Worm (Caenorhabditis elegans) whole organism, young adult: ENCODE measurements around the gene F23G4.1.

ENCODE experiments used
- B0336.3 ChIP-seq: fragments of 200-800 bp; sonication (Bioruptor generic); IDR thresholded peaks from 2 replicates; pipeline ENCODE4 v1.3.6; 2022; ENCODE audit warnings: missing genetic modification characterization, missing compliant biosample characterization
- C06A6.2 ChIP-seq: fragments of 200-800 bp; sonication (Bioruptor generic); conservative IDR thresholded peaks from 2 replicates; pipeline ENCODE4 v1.3.6; 2022; ENCODE audit warnings: missing genetic modification characterization, missing compliant biosample characterization
- F10E7.11 ChIP-seq: sonication (generic microtip); optimal IDR thresholded peaks from 2 replicates; lab custom pipeline; 2017; ENCODE audit warnings: mild to moderate bottlenecking, missing genetic modification characterization, moderate library complexity, missing compliant biosample characterization
- F23B12.7 ChIP-seq: sonication (generic microtip); optimal IDR thresholded peaks from 2 replicates; lab custom pipeline; 2017; ENCODE audit warnings: missing genetic modification characterization, mild to moderate bottlenecking, missing compliant biosample characterization, antibody characterized with exemption, moderate library complexity; ENCODE audit not compliant: insufficient read depth
- F33H1.4 ChIP-seq: fragments of 200-800 bp; sonication (Bioruptor generic); IDR thresholded peaks from 2 replicates; pipeline ENCODE4 v1.3.6; 2022; ENCODE audit warnings: missing genetic modification reagents, missing genetic modification characterization, missing compliant biosample characterization
- F37B4.10 ChIP-seq: fragments of 200-800 bp; sonication (Bioruptor generic); IDR thresholded peaks from 2 replicates; pipeline ENCODE4 v1.3.6; 2022; ENCODE audit warnings: missing genetic modification characterization, missing compliant biosample characterization
- F52B5.7 ChIP-seq: sonication (generic microtip); optimal IDR thresholded peaks from 2 replicates; lab custom pipeline; 2016; ENCODE audit warnings: mild to moderate bottlenecking, missing genetic modification characterization, missing compliant biosample characterization
- F57A8.1 ChIP-seq: fragments of 200-800 bp; sonication (Bioruptor generic); optimal IDR thresholded peaks from 2 replicates; lab custom pipeline; 2018; ENCODE audit warnings: mild to moderate bottlenecking, missing genetic modification characterization, moderate library complexity, missing compliant biosample characterization
- F57C9.4 ChIP-seq: sonication (generic microtip); optimal IDR thresholded peaks from 2 replicates; lab custom pipeline; 2017; ENCODE audit warnings: mild to moderate bottlenecking, missing genetic modification characterization, missing compliant biosample characterization
- T07F8.4 ChIP-seq: sonication (generic microtip); optimal IDR thresholded peaks from 2 replicates; lab custom pipeline; 2016; ENCODE audit warnings: mild to moderate bottlenecking, missing genetic modification characterization, moderate library complexity, missing compliant biosample characterization
- Y53G8AR.9 ChIP-seq: fragments of 200-800 bp; sonication (Bioruptor generic); conservative IDR thresholded peaks from 2 replicates; pipeline ENCODE4 v1.3.6; 2022; ENCODE audit warnings: missing genetic modification reagents, missing genetic modification characterization, missing compliant biosample characterization
- Y56A3A.18 ChIP-seq: fragments of 200-800 bp; sonication (Bioruptor generic); IDR thresholded peaks from 2 replicates; pipeline ENCODE4 v1.3.6; 2022; ENCODE audit warnings: missing genetic modification reagents, missing genetic modification characterization, missing compliant biosample characterization
- ZK185.1 ChIP-seq: sonication (generic microtip); optimal IDR thresholded peaks from 2 replicates; lab custom pipeline; 2016; ENCODE audit warnings: mild to moderate bottlenecking, missing genetic modification characterization, missing compliant biosample characterization; ENCODE audit not compliant: poor library complexity, severe bottlenecking
- aptf-2 ChIP-seq: fragments of 200-800 bp; sonication (Bioruptor generic); conservative IDR thresholded peaks from 2 replicates; pipeline ENCODE4 v1.3.6; 2022; ENCODE audit warnings: missing genetic modification reagents, missing genetic modification characterization, missing compliant biosample characterization
- athp-1 ChIP-seq: sonication (generic microtip); optimal IDR thresholded peaks from 2 replicates; lab custom pipeline; 2017; ENCODE audit warnings: mild to moderate bottlenecking, missing genetic modification characterization, missing compliant biosample characterization
- attf-6 ChIP-seq: fragments of 200-800 bp; sonication (Bioruptor generic); IDR thresholded peaks from 2 replicates; pipeline ENCODE4 v1.3.6; 2022; ENCODE audit warnings: missing genetic modification reagents, missing genetic modification characterization, missing compliant biosample characterization
- cebp-2 ChIP-seq: fragments of 200-800 bp; sonication (Bioruptor generic); IDR thresholded peaks from 2 replicates; pipeline ENCODE4 v1.3.6; 2022; ENCODE audit warnings: missing genetic modification characterization, missing compliant biosample characterization
- ceh-100 ChIP-seq: fragments of 200-800 bp; sonication (Bioruptor generic); IDR thresholded peaks from 2 replicates; pipeline ENCODE4 v1.3.6; 2022; ENCODE audit warnings: missing genetic modification reagents, missing genetic modification characterization, missing compliant biosample characterization
- ceh-79 ChIP-seq: sonication (generic microtip); optimal IDR thresholded peaks from 2 replicates; lab custom pipeline; 2017; ENCODE audit warnings: mild to moderate bottlenecking, missing genetic modification characterization, missing compliant biosample characterization
- die-1 ChIP-seq: sonication (generic microtip); optimal IDR thresholded peaks from 2 replicates; lab custom pipeline; 2016; ENCODE audit warnings: missing genotype, mild to moderate bottlenecking, missing genetic modification characterization, missing compliant biosample characterization
- dpff-1 ChIP-seq: sonication (generic microtip); optimal IDR thresholded peaks from 2 replicates; lab custom pipeline; 2017; ENCODE audit warnings: mild to moderate bottlenecking, missing genetic modification characterization, missing compliant biosample characterization
- dpl-1 ChIP-seq: fragments of 150-350 bp; optimal IDR thresholded peaks from 2 replicates; lab custom pipeline; 2014; ENCODE audit warnings: missing biosample characterization, missing genetic modification reagents, missing genetic modification characterization
- efl-1 ChIP-seq: fragments of 150-350 bp; optimal IDR thresholded peaks from 2 replicates; lab custom pipeline; 2014; ENCODE audit warnings: missing biosample characterization, missing genetic modification reagents, missing genetic modification characterization
- egl-18 ChIP-seq: fragments of 200-800 bp; sonication (Bioruptor generic); IDR thresholded peaks from 2 replicates; pipeline ENCODE4 v1.3.6; 2022; ENCODE audit warnings: missing genetic modification reagents, missing genetic modification characterization, missing compliant biosample characterization
- ets-4 ChIP-seq: fragments of 200-800 bp; sonication (Bioruptor generic); optimal IDR thresholded peaks from 2 replicates; lab custom pipeline; 2018; ENCODE audit warnings: mild to moderate bottlenecking, missing genetic modification characterization, missing compliant biosample characterization
- gei-17 ChIP-seq: fragments of 200-800 bp; sonication (Bioruptor generic); optimal IDR thresholded peaks from 2 replicates; lab custom pipeline; 2018; ENCODE audit warnings: mild to moderate bottlenecking, missing genetic modification characterization, missing compliant biosample characterization
- lin-26 ChIP-seq: fragments of 200-800 bp; sonication (Bioruptor generic); IDR thresholded peaks from 2 replicates; pipeline ENCODE4 v1.3.6; 2022; ENCODE audit warnings: missing genetic modification reagents, missing genetic modification characterization, missing compliant biosample characterization
- lin-35 ChIP-seq, 3 experiments: fragments of 150-350 bp in 2 of 3; sonication (generic microtip) in 1 of 3; optimal IDR thresholded peaks; 2 replicates each; lab custom pipeline; 2014 to 2018; ENCODE audit warnings: missing biosample characterization in 3 of 3, missing genetic modification characterization in 3 of 3, missing genetic modification reagents in 3 of 3
- lsy-27 ChIP-seq: sonication (generic microtip); optimal IDR thresholded peaks from 2 replicates; lab custom pipeline; 2017; ENCODE audit warnings: missing genetic modification characterization, mild to moderate bottlenecking, missing compliant biosample characterization, antibody characterized with exemption, missing genotype, borderline replicate concordance; ENCODE audit not compliant: insufficient read depth
- madf-3 ChIP-seq: fragments of 200-800 bp; sonication (Bioruptor generic); IDR thresholded peaks from 2 replicates; pipeline ENCODE4 v1.3.6; 2022; ENCODE audit warnings: missing genetic modification reagents, missing genetic modification characterization, missing compliant biosample characterization
- mel-28 ChIP-seq: sonication (generic microtip); optimal IDR thresholded peaks from 2 replicates; lab custom pipeline; 2016; ENCODE audit warnings: borderline replicate concordance, mild to moderate bottlenecking, missing genetic modification characterization, missing compliant biosample characterization
- mxl-1 ChIP-seq: sonication (generic microtip); optimal IDR thresholded peaks from 2 replicates; lab custom pipeline; 2016; ENCODE audit warnings: missing genetic modification characterization, missing compliant biosample characterization
- nfya-2 ChIP-seq: fragments of 200-800 bp; sonication (Bioruptor generic); IDR thresholded peaks from 2 replicates; pipeline ENCODE4 v1.3.6; 2022; ENCODE audit warnings: missing genetic modification reagents, missing genetic modification characterization, missing compliant biosample characterization
- nfyb-1 ChIP-seq: fragments of 200-800 bp; sonication (Bioruptor generic); IDR thresholded peaks from 2 replicates; pipeline ENCODE4 v1.3.6; 2022; ENCODE audit warnings: missing genetic modification reagents, missing genetic modification characterization, missing compliant biosample characterization
- nhr-120 ChIP-seq: fragments of 200-800 bp; sonication (Bioruptor generic); IDR thresholded peaks from 2 replicates; pipeline ENCODE4 v1.3.6; 2022; ENCODE audit warnings: missing genetic modification characterization, missing compliant biosample characterization
- nhr-80 ChIP-seq: sonication (generic microtip); optimal IDR thresholded peaks from 2 replicates; lab custom pipeline; 2016; ENCODE audit warnings: missing genetic modification characterization, missing compliant biosample characterization
- nhr-90 ChIP-seq: sonication (generic microtip); optimal IDR thresholded peaks from 2 replicates; lab custom pipeline; 2016; ENCODE audit warnings: missing genotype, mild to moderate bottlenecking, missing genetic modification characterization, missing compliant biosample characterization
- pbrm-1 ChIP-seq: fragments of 200-800 bp; sonication (Bioruptor generic); IDR thresholded peaks from 2 replicates; pipeline ENCODE4 v1.3.6; 2022; ENCODE audit warnings: missing genetic modification reagents, missing genetic modification characterization, missing compliant biosample characterization
- rcor-1 ChIP-seq: fragments of 200-800 bp; sonication (Bioruptor generic); IDR thresholded peaks from 2 replicates; pipeline ENCODE4 v1.3.6; 2022; ENCODE audit warnings: missing genetic modification reagents, missing genetic modification characterization, missing compliant biosample characterization
- sdz-38 ChIP-seq: sonication (generic microtip); optimal IDR thresholded peaks from 2 replicates; lab custom pipeline; 2016; ENCODE audit warnings: missing genotype, missing genetic modification characterization, missing compliant biosample characterization
- snpc-1.1 ChIP-seq: sonication (generic microtip); optimal IDR thresholded peaks from 2 replicates; lab custom pipeline; 2017; ENCODE audit warnings: missing genetic modification characterization, mild to moderate bottlenecking, missing compliant biosample characterization, antibody characterized with exemption, moderate library complexity, missing genotype, missing genetic modification reagents; ENCODE audit not compliant: insufficient read depth
- tbp1 ChIP-seq: fragments of 200-800 bp; sonication (Bioruptor generic); optimal IDR thresholded peaks from 2 replicates; lab custom pipeline; 2018; ENCODE audit warnings: mild to moderate bottlenecking, missing genetic modification characterization, missing compliant biosample characterization
- tlf-1 ChIP-seq: fragments of 200-800 bp; sonication (Bioruptor generic); optimal IDR thresholded peaks from 2 replicates; lab custom pipeline; 2018; ENCODE audit warnings: mild to moderate bottlenecking, missing genetic modification characterization, missing compliant biosample characterization
- unc-62 ChIP-seq: fragments of 150-350 bp; optimal IDR thresholded peaks from 2 replicates; lab custom pipeline; 2014; ENCODE audit warnings: missing biosample characterization, missing genetic modification reagents, missing genetic modification characterization
- xnd-1 ChIP-seq: sonication (generic microtip); optimal IDR thresholded peaks from 2 replicates; lab custom pipeline; 2016; ENCODE audit warnings: missing genotype, missing genetic modification reagents, missing genetic modification characterization, missing compliant biosample characterization
- ztf-25 ChIP-seq: fragments of 200-800 bp; sonication (Bioruptor generic); IDR thresholded peaks from 2 replicates; pipeline ENCODE4 v1.3.6; 2022; ENCODE audit warnings: missing genetic modification reagents, missing genetic modification characterization, missing compliant biosample characterization
- ztf-26 ChIP-seq: sonication (generic microtip); optimal IDR thresholded peaks from 2 replicates; lab custom pipeline; 2017; ENCODE audit warnings: missing genetic modification characterization, missing compliant biosample characterization
- ztf-28 ChIP-seq: fragments of 200-800 bp; sonication (Bioruptor generic); IDR thresholded peaks from 2 replicates; pipeline ENCODE4 v1.3.6; 2022; ENCODE audit warnings: missing genetic modification reagents, missing genetic modification characterization, missing compliant biosample characterization

F23G4.1 gene

ce11 chrX:6593178-6593786 lies 9.7 kb downstream of the F23G4.1 start (continued):
- peak; percentile 65 for TF ChIP-seq F23B12.7
- no peak for TF ChIP-seq F52B5.7 (tag; lab: Kevin White, UChicago)
- TF ChIP-seq ztf-25 (GFP tag; lab: Robert Waterston, UW), result peak; percentile 91
- peak; percentile 78 for TF ChIP-seq athp-1 (tag; lab: Kevin White, UChicago)
- peak; percentile 87 for TF ChIP-seq nhr-90
- TF ChIP-seq F10E7.11 (tag; lab: Kevin White, UChicago), result no peak
- peak; percentile 82 for TF ChIP-seq ceh-79 (tag; lab: Kevin White, UChicago)
- TF ChIP-seq T07F8.4 (tag; lab: Kevin White, UChicago), result peak; percentile 69
- TF ChIP-seq F33H1.4, result no peak
- peak; percentile 67 for TF ChIP-seq Y56A3A.18
- 0 out of 2 replicates have a peak, but pooled peaks have one; percentile 26 for TF ChIP-seq F37B4.10
- no peak for TF ChIP-seq unc-62 (GFP tag; lab: Kevin White, UChicago)
- TF ChIP-seq ceh-100 (GFP tag; lab: Robert Waterston, UW), result peak; percentile 65; the same call in 1 of the 2 replicates
- no peak for TF ChIP-seq xnd-1 (tag; lab: Kevin White, UChicago)
- TF ChIP-seq die-1 (tag; lab: Kevin White, UChicago), result peak; percentile 89
- TF ChIP-seq F57A8.1, result peak; percentile 62
- peak; percentile 98 for TF ChIP-seq lin-26
- peak; percentile 56 for TF ChIP-seq snpc-1.1 (tag; lab: Kevin White, UChicago)
- TF ChIP-seq nfya-2 (GFP tag; lab: Robert Waterston, UW), result no peak
- peak; percentile 32 for TF ChIP-seq nhr-80 (tag; lab: Kevin White, UChicago)
- peak; percentile 68 for TF ChIP-seq gei-17 (GFP tag; lab: Kevin White, UChicago)
- TF ChIP-seq rcor-1 (GFP tag; lab: Robert Waterston, UW), result peak; percentile 86
- TF ChIP-seq C06A6.2 (GFP tag; lab: Robert Waterston, UW), result no peak
- peak; percentile 87 for TF ChIP-seq nfyb-1
- no peak for TF ChIP-seq efl-1 (GFP tag; lab: Kevin White, UChicago)
- peak; percentile 90 for TF ChIP-seq ZK185.1 (tag; lab: Kevin White, UChicago)
- TF ChIP-seq nhr-120 (GFP tag; lab: Robert Waterston, UW), result 0 out of 2 replicates have a peak, but pooled peaks have one; percentile 52
- TF ChIP-seq pbrm-1 (GFP tag; lab: Robert Waterston, UW), result peak; percentile 88
- peak; percentile 32 for TF ChIP-seq dpff-1 (tag; lab: Kevin White, UChicago)
- peak; percentile 47 for TF ChIP-seq lsy-27 (tag; lab: Kevin White, UChicago)
- no peak for TF ChIP-seq aptf-2
- TF ChIP-seq egl-18 (GFP tag; lab: Robert Waterston, UW), result peak; percentile 85; the same call in 1 of the 2 replicates
- TF ChIP-seq lin-35 (GFP tag; optimal IDR thresholded peaks at IDR 0.05; lab: Kevin White, UChicago), result peak in 2 of 3 experiments; percentile 12 to 75
- peak; percentile 21 for TF ChIP-seq tlf-1 (GFP tag; lab: Kevin White, UChicago)
- TF ChIP-seq ztf-26, result no peak
- TF ChIP-seq madf-3, result peak; percentile 12; the same call in 1 of the 2 replicates
- TF ChIP-seq F57C9.4 (tag; lab: Kevin White, UChicago), result no peak
- TF ChIP-seq tbp1, result peak; percentile 99
- TF ChIP-seq sdz-38 (tag; lab: Kevin White, UChicago), result no peak
- no peak for TF ChIP-seq ets-4 (GFP tag; lab: Kevin White, UChicago)
- TF ChIP-seq Y53G8AR.9 (GFP tag; lab: Robert Waterston, UW), result peak; percentile 75
- TF ChIP-seq B0336.3, result no peak
- 0 out of 2 replicates have a peak, but pooled peaks have one; percentile 85 for TF ChIP-seq cebp-2 (GFP tag; lab: Robert Waterston, UW)
- TF ChIP-seq attf-6 (GFP tag; lab: Robert Waterston, UW), result no peak
- TF ChIP-seq mel-28 (tag; lab: Kevin White, UChicago), result no peak
- peak; percentile 69 for TF ChIP-seq mxl-1 (tag; lab: Kevin White, UChicago)
- TF ChIP-seq ztf-28, result 0 out of 2 replicates have a peak, but pooled peaks have one; percentile 23
- no peak for TF ChIP-seq dpl-1 (GFP tag; lab: Kevin White, UChicago)
